Worm (Caenorhabditis elegans): ENCODE data around the gene aldo-2.

ce11 chrIII:5826895-5827437, 49.5 kb downstream of the aldo-2 start:
- TF ChIP-seq dao-5 (tag; optimal IDR thresholded peaks at IDR 0.05) (no peak), W03F9.2 (tag; optimal IDR thresholded peaks at IDR 0.05) (no peak)

All from whole organism, L4/young adult.